Fruit fly (Drosophila melanogaster) whole organism: ENCODE data around the gene CG18213.
"Not testable (repeated sequence)": the region's sequence is repeated elsewhere in the genome, so short reads cannot be mapped to it uniquely, and the experiment has no call there.

Source experiments
- CG8478 ChIP-seq: fragments of >200 bp; optimal IDR thresholded peaks from 2 replicates; lab custom pipeline; 2018; ENCODE audit warnings: inconsistent platforms
- Dll ChIP-seq: fragments of >200 bp; optimal IDR thresholded peaks from 2 replicates; lab custom pipeline; 2017
- EcR ChIP-seq, 2 experiments: fragments of >200 bp; optimal IDR thresholded peaks; 2 replicates each; lab custom pipeline; 2017; ENCODE audit warnings: missing biosample characterization in 2 of 2, missing genetic modification characterization in 2 of 2, missing genetic modification reagents in 2 of 2
- psq ChIP-seq: fragments of >200 bp; optimal IDR thresholded peaks from 2 replicates; lab custom pipeline; 2017

DNA sequence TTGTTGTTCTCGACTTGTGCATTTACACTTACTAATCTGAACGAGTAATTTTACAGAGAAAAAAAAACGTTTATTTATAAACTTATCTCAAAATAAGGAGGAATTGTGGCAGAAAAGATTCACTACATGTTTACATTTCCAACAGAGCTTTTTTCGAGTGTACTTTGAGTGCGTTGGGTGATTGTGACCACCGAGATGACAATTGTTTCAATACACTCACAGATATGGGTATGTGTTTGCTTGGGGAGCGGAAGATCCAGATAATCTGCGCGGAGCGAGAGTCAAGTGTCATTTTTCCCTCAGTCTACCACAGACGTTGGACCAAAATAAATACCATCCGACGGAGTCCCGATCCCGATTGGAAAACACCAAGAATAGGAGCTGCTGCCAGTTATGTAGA is 51.5 kb downstream of the CG18213 start, which contains the start of gene MESK4:
- not testable (repeated sequence) for TF ChIP-seq CG8478 (lab: Kevin White, UChicago); Dll (lab: Kevin White, UChicago); psq (lab: Kevin White, UChicago); EcR (GFP tag; optimal IDR thresholded peaks at IDR 0.05; lab: Kevin White, UChicago)
